Worm (Caenorhabditis elegans) whole organism, L1 larva: ENCODE results near the gene nlp-68.

Experiments used
- ama-1 ChIP-seq: fragments of 150-350 bp; optimal IDR thresholded peaks from 2 replicates; lab custom pipeline; 2014
- dpl-1 ChIP-seq, 3 experiments: fragments of 150-350 bp in 2 of 3; sonication (generic microtip) in 1 of 3; optimal IDR thresholded peaks; 2 replicates each; lab custom pipeline; 2014 to 2017; ENCODE audit warnings: missing biosample characterization in 3 of 3, missing genetic modification characterization in 3 of 3, missing genetic modification reagents in 3 of 3
- elt-3 ChIP-seq, 6 experiments: fragments of 150-350 bp in 1 of 6; sonication (generic microtip); optimal IDR thresholded peaks; 2 replicates each; lab custom pipeline; 2017 to 2018; ENCODE audit warnings: missing biosample characterization in 6 of 6, missing genetic modification characterization in 6 of 6, inconsistent platforms in 1 of 6
- fkh-10 ChIP-seq: sonication (generic microtip); optimal IDR thresholded peaks from 2 replicates; lab custom pipeline; 2017; ENCODE audit warnings: missing biosample characterization, missing genetic modification reagents, missing genetic modification characterization
- lin-35 ChIP-seq, 2 experiments: fragments of 150-350 bp; optimal IDR thresholded peaks; 2 replicates each; lab custom pipeline; 2014; ENCODE audit warnings: missing biosample characterization in 2 of 2, missing genetic modification characterization in 2 of 2, missing genetic modification reagents in 2 of 2
- nhr-11 ChIP-seq: fragments of 150-350 bp; optimal IDR thresholded peaks from 2 replicates; lab custom pipeline; 2014; ENCODE audit warnings: missing biosample characterization, missing genetic modification characterization
- nhr-12 ChIP-seq: sonication (generic microtip); optimal IDR thresholded peaks from 2 replicates; lab custom pipeline; 2017; ENCODE audit warnings: missing biosample characterization, missing genetic modification characterization
- nhr-237 ChIP-seq: fragments of 150-350 bp; optimal IDR thresholded peaks from 2 replicates; lab custom pipeline; 2014; ENCODE audit warnings: missing biosample characterization, missing genetic modification characterization
- nhr-28 ChIP-seq: fragments of 150-350 bp; optimal IDR thresholded peaks from 2 replicates; lab custom pipeline; 2014; ENCODE audit warnings: missing biosample characterization, missing genetic modification characterization
- nhr-76 ChIP-seq: sonication (generic microtip); optimal IDR thresholded peaks from 2 replicates; lab custom pipeline; 2017; ENCODE audit warnings: missing biosample characterization, missing genetic modification characterization
- pag-3 ChIP-seq: sonication (generic microtip); optimal IDR thresholded peaks from 2 replicates; lab custom pipeline; 2017; ENCODE audit warnings: missing genetic modification characterization, mild to moderate bottlenecking, missing compliant biosample characterization, antibody characterized with exemption, borderline replicate concordance; ENCODE audit not compliant: insufficient read depth
- skn-1 ChIP-seq: fragments of 150-350 bp; optimal IDR thresholded peaks from 2 replicates; lab custom pipeline; 2014; ENCODE audit warnings: missing biosample characterization, missing genetic modification characterization
- sptf-1 ChIP-seq: fragments of 150-350 bp; optimal IDR thresholded peaks from 2 replicates; lab custom pipeline; 2014; ENCODE audit warnings: missing biosample characterization, missing genetic modification characterization
- unc-62 ChIP-seq: fragments of 150-350 bp; optimal IDR thresholded peaks from 2 replicates; lab custom pipeline; 2014; ENCODE audit warnings: missing biosample characterization, missing genetic modification reagents, missing genetic modification characterization

- TF ChIP-seq ama-1 (lab: Kevin White, UChicago) (no peak), elt-3 (tag; optimal IDR thresholded peaks at IDR 0.05; lab: Kevin White, UChicago) (no peak), nhr-11 (no peak), pag-3 (tag; lab: Kevin White, UChicago) (no peak), unc-62 (GFP tag; lab: Kevin White, UChicago) (no peak), nhr-28 (tag; lab: Kevin White, UChicago) (no peak), nhr-12 (tag; lab: Kevin White, UChicago) (no peak), lin-35 (GFP tag; optimal IDR thresholded peaks at IDR 0.05; lab: Kevin White, UChicago) (no peak), nhr-237 (tag; lab: Kevin White, UChicago) (no peak), dpl-1 (GFP tag; optimal IDR thresholded peaks at IDR 0.05; lab: Kevin White, UChicago) (no peak), nhr-76 (tag; lab: Kevin White, UChicago) (no peak), skn-1 (no peak), fkh-10 (GFP tag; lab: Kevin White, UChicago) (no peak), sptf-1 (tag; lab: Kevin White, UChicago) (no peak)
Observed at ce11 chrIII:10537558-10537957, 1.4 kb downstream of the nlp-68 start.
